Worm (Caenorhabditis elegans) whole organism, mixed stage, embryonic: ENCODE data around the gene spdl-1.

Experiments used
- nhr-76 ChIP-seq: sonication (generic microtip); optimal IDR thresholded peaks from 2 replicates; lab custom pipeline; 2017; ENCODE audit warnings: missing biosample characterization, missing genetic modification characterization
- pha-4 ChIP-seq: fragments of 150-350 bp; optimal IDR thresholded peaks from 2 replicates; lab custom pipeline; 2018; ENCODE audit warnings: missing biosample characterization, missing genetic modification reagents, missing genetic modification characterization
- ztf-11 ChIP-seq: fragments of 150-350 bp; optimal IDR thresholded peaks from 2 replicates; lab custom pipeline; 2014; ENCODE audit warnings: missing biosample characterization, missing genetic modification characterization

ce11 chrII:7829616-7830015, 48.2 kb downstream of the spdl-1 start:
- no peak for TF ChIP-seq pha-4 (tag; lab: Kevin White, UChicago)
- no peak for TF ChIP-seq ztf-11 (tag; lab: Kevin White, UChicago)
- no peak for TF ChIP-seq nhr-76 (tag; lab: Kevin White, UChicago)
